Worm (Caenorhabditis elegans): Measurements from ENCODE around the gene mob-3.
A peak's percentile ranks its signal among the peaks of the same experiment; 100 is the strongest.

Gene mob-3

ce11 chrIV:7420913-7421312 lies 32.2 kb upstream of the mob-3 start, which contains the start of gene srtx-1:
Gene srtx-1, plus strand, starts transcription at chrIV:7421213.
- no peak for TF ChIP-seq F49E8.2 (tag; optimal IDR thresholded peaks at IDR 0.05; ENCODE audit: borderline replicate concordance)
- no peak for TF ChIP-seq F26F4.8 (GFP tag; conservative IDR thresholded peaks at IDR 0.05)
- no peak for TF ChIP-seq pqm-1 (tag; optimal IDR thresholded peaks at IDR 0.05)
- TF ChIP-seq lin-1 (GFP tag; IDR thresholded peaks at IDR 0.05), result no peak
- TF ChIP-seq ZK337.2 (GFP tag; IDR thresholded peaks at IDR 0.05), result no peak
- TF ChIP-seq fkh-10 (GFP tag; optimal IDR thresholded peaks at IDR 0.05), result no peak
- TF ChIP-seq unc-62 (GFP tag; optimal IDR thresholded peaks at IDR 0.05 in 1 of 2), result peak in 1 of 2 experiments; percentile 70
- TF ChIP-seq unc-62 (tag; optimal IDR thresholded peaks at IDR 0.05), result no peak

ce11 chrIV:7418818-7419217 lies 30.1 kb upstream of the mob-3 start, which contains the start of gene B0496.6:
Gene B0496.6, plus strand, starts transcription at chrIV:7419118.
- TF ChIP-seq nhr-42 (GFP tag; IDR thresholded peaks at IDR 0.05) (no peak), lin-29 (GFP tag; IDR thresholded peaks at IDR 0.05) (no peak), hif-1 (tag; optimal IDR thresholded peaks at IDR 0.05) (no peak), pqm-1 (tag; optimal IDR thresholded peaks at IDR 0.05) (no peak)

- TF ChIP-seq tag-97 (GFP tag; IDR thresholded peaks at IDR 0.05) (no peak), fkh-10 (GFP tag; optimal IDR thresholded peaks at IDR 0.05) (peak; percentile 50), ces-1 (GFP tag; optimal IDR thresholded peaks at IDR 0.05) (peak; percentile 73)
Measured at ce11 chrIV:7414163-7414562, 25.4 kb upstream of the mob-3 start.

ce11 chrIV:7413573-7413972 lies 24.8 kb upstream of the mob-3 start:
- no peak for TF ChIP-seq nhr-48 (tag; optimal IDR thresholded peaks at IDR 0.05)
- TF ChIP-seq aha-1 (tag), result peak; percentile 97

- TF ChIP-seq unc-39 (tag; optimal IDR thresholded peaks at IDR 0.05), result no peak
- no peak for TF ChIP-seq egl-27 (tag; optimal IDR thresholded peaks at IDR 0.05)
- peak; percentile 1 for TF ChIP-seq aha-1 (tag)
- peak; percentile 86 for TF ChIP-seq fkh-10 (GFP tag; optimal IDR thresholded peaks at IDR 0.05)
Measured at ce11 chrIV:7407301-7407700, 18.6 kb upstream of the mob-3 start.

ce11 chrIV:7406690-7407089 lies 17.9 kb upstream of the mob-3 start:
- TF ChIP-seq nhr-237 (tag; optimal IDR thresholded peaks at IDR 0.05), result no peak
- peak; percentile 31 for TF ChIP-seq nhr-28 (tag; optimal IDR thresholded peaks at IDR 0.05)
- TF ChIP-seq ZK337.2 (GFP tag; IDR thresholded peaks at IDR 0.05), result no peak

ce11 chrIV:7404934-7405632 lies 16.3 kb upstream of the mob-3 start, which contains the start of the genes C48A7.16 and egl-19:
Gene C48A7.16, plus strand, starts transcription at chrIV:7405477.
Gene egl-19, plus strand, starts transcription at chrIV:7405582.
- TF ChIP-seq lin-29 (GFP tag; IDR thresholded peaks at IDR 0.05), result no peak
- TF ChIP-seq nhr-25 (tag; optimal IDR thresholded peaks at IDR 0.05; ENCODE audit: borderline replicate concordance, insufficient read depth), result no peak

ce11 chrIV:7403422-7403821 lies 14.7 kb upstream of the mob-3 start:
- TF ChIP-seq nhr-41 (GFP tag; IDR thresholded peaks at IDR 0.05) (no peak), aha-1 (tag) (peak; percentile 49), unc-62 (GFP tag; optimal IDR thresholded peaks at IDR 0.05 in 1 of 2) (peak in 1 of 2 experiments; percentile 34), unc-62 (tag; optimal IDR thresholded peaks at IDR 0.05) (no peak), dmd-6 (GFP tag; IDR thresholded peaks at IDR 0.05) (no peak)

- TF ChIP-seq nhr-28 (tag; optimal IDR thresholded peaks at IDR 0.05) (no peak), ceh-20 (GFP tag; IDR thresholded peaks at IDR 0.05) (peak; percentile 74), nhr-25 (tag; optimal IDR thresholded peaks at IDR 0.05; ENCODE audit: borderline replicate concordance, insufficient read depth) (no peak), Y105C5A.15 (GFP tag; IDR thresholded peaks at IDR 0.05) (no peak), ceh-32 (tag; optimal IDR thresholded peaks at IDR 0.05; ENCODE audit: poor library complexity) (no peak), madf-9 (GFP tag; conservative IDR thresholded peaks at IDR 0.05) (no peak), dmd-6 (GFP tag; IDR thresholded peaks at IDR 0.05) (peak; percentile 28; the same call in 1 of the 2 replicates), zag-1 (tag; optimal IDR thresholded peaks at IDR 0.05) (no peak), hlh-30 (tag; optimal IDR thresholded peaks at IDR 0.05; ENCODE audit: insufficient read depth) (peak; percentile 42), tag-97 (GFP tag; IDR thresholded peaks at IDR 0.05) (no peak), arid-1 (GFP tag; conservative IDR thresholded peaks at IDR 0.05) (no peak), daf-8 (GFP tag; IDR thresholded peaks at IDR 0.05) (no peak), nhr-77 (tag; optimal IDR thresholded peaks at IDR 0.05) (no peak), nhr-76 (tag; optimal IDR thresholded peaks at IDR 0.05) (no peak), mes-2 (tag; optimal IDR thresholded peaks at IDR 0.05; ENCODE audit: poor library complexity, severe bottlenecking) (peak; percentile 15), nhr-48 (tag; optimal IDR thresholded peaks at IDR 0.05) (no peak)
Measured at ce11 chrIV:7402077-7402476, 13.3 kb upstream of the mob-3 start.
